Worm (Caenorhabditis elegans): ENCODE results near the gene T04F3.4.

ce11 chrV:11800486-11800885 lies 37.6 kb upstream of the T04F3.4 start:
- no peak for TF ChIP-seq ceh-16 (tag; optimal IDR thresholded peaks at IDR 0.05)
- no peak for TF ChIP-seq nhr-11 (tag; optimal IDR thresholded peaks at IDR 0.05)
- TF ChIP-seq daf-12 (tag; optimal IDR thresholded peaks at IDR 0.05) = no peak
- no peak for TF ChIP-seq elt-1 (tag; optimal IDR thresholded peaks at IDR 0.05)
- TF ChIP-seq fos-1 (tag; optimal IDR thresholded peaks at IDR 0.05) = no peak
- no peak for TF ChIP-seq unc-62 (GFP tag; optimal IDR thresholded peaks at IDR 0.05)
- no peak for TF ChIP-seq ama-1 (optimal IDR thresholded peaks at IDR 0.05)
- TF ChIP-seq fkh-10 (GFP tag; optimal IDR thresholded peaks at IDR 0.05) = no peak
- no peak for TF ChIP-seq ceh-9 (tag; optimal IDR thresholded peaks at IDR 0.05)

Measured in whole organism, L3 larva.